Worm (Caenorhabditis elegans) whole organism, mixed stage, embryonic: Measurements from ENCODE around the gene F15H10.5.

Experiments used
- M03D4.4 ChIP-seq: sonication (generic microtip); optimal IDR thresholded peaks from 2 replicates; lab custom pipeline; 2017; ENCODE audit warnings: mild to moderate bottlenecking, missing genetic modification characterization, missing compliant biosample characterization
- blmp-1 ChIP-seq: fragments of 150-350 bp; optimal IDR thresholded peaks from 2 replicates; lab custom pipeline; 2014; ENCODE audit warnings: missing biosample characterization, missing genetic modification characterization
- ceh-39 ChIP-seq: fragments of 150-350 bp; optimal IDR thresholded peaks from 2 replicates; lab custom pipeline; 2014; ENCODE audit warnings: missing biosample characterization, missing genetic modification characterization
- ceh-43 ChIP-seq: fragments of 200-800 bp; sonication (Bioruptor generic); optimal IDR thresholded peaks from 2 replicates; lab custom pipeline; 2018; ENCODE audit warnings: mild to moderate bottlenecking, missing genetic modification characterization, moderate library complexity, missing compliant biosample characterization
- ceh-83 ChIP-seq: fragments of 200-800 bp; sonication (Bioruptor generic); optimal IDR thresholded peaks from 2 replicates; lab custom pipeline; 2018; ENCODE audit warnings: mild to moderate bottlenecking, missing genetic modification characterization, missing compliant biosample characterization
- ces-1 ChIP-seq: fragments of 150-350 bp; optimal IDR thresholded peaks from 2 replicates; lab custom pipeline; 2014; ENCODE audit warnings: missing biosample characterization, missing genetic modification reagents, missing genetic modification characterization
- cnd-1 ChIP-seq: fragments of 200-800 bp; sonication (Bioruptor generic); optimal IDR thresholded peaks from 2 replicates; lab custom pipeline; 2018; ENCODE audit warnings: mild to moderate bottlenecking, missing genetic modification characterization, missing compliant biosample characterization
- drap-1 ChIP-seq: fragments of 200-800 bp; sonication (Bioruptor generic); optimal IDR thresholded peaks from 3 replicates; lab custom pipeline; 2018; ENCODE audit warnings: mild to moderate bottlenecking, missing genetic modification characterization, missing compliant biosample characterization
- elt-1 ChIP-seq: sonication (generic microtip); optimal IDR thresholded peaks from 2 replicates; lab custom pipeline; 2017; ENCODE audit warnings: missing genetic modification characterization, mild to moderate bottlenecking, missing compliant biosample characterization, antibody characterized with exemption, moderate library complexity, borderline replicate concordance; ENCODE audit not compliant: insufficient read depth
- elt-3 ChIP-seq: fragments of 150-350 bp; optimal IDR thresholded peaks from 2 replicates; lab custom pipeline; 2014; ENCODE audit warnings: missing biosample characterization, missing genetic modification characterization
- flh-1 ChIP-seq: fragments of 200-800 bp; sonication (Bioruptor generic); optimal IDR thresholded peaks from 2 replicates; lab custom pipeline; 2018; ENCODE audit warnings: mild to moderate bottlenecking, missing genetic modification characterization, moderate library complexity, missing compliant biosample characterization
- ham-2 ChIP-seq: fragments of 200-800 bp; sonication (Bioruptor generic); optimal IDR thresholded peaks from 2 replicates; lab custom pipeline; 2018; ENCODE audit warnings: mild to moderate bottlenecking, missing genetic modification characterization, missing compliant biosample characterization
- hlh-1 ChIP-seq: fragments of 150-350 bp; optimal IDR thresholded peaks from 2 replicates; lab custom pipeline; 2014; ENCODE audit warnings: missing biosample characterization, missing genetic modification reagents, missing genetic modification characterization
- lin-13 ChIP-seq: fragments of 150-350 bp; optimal IDR thresholded peaks from 2 replicates; lab custom pipeline; 2014; ENCODE audit warnings: missing biosample characterization, missing genetic modification characterization
- lin-32 ChIP-seq: fragments of 200-800 bp; sonication (Bioruptor generic); optimal IDR thresholded peaks from 2 replicates; lab custom pipeline; 2018; ENCODE audit warnings: mild to moderate bottlenecking, missing genetic modification characterization, missing compliant biosample characterization
- mab-5 ChIP-seq: fragments of 150-350 bp; optimal IDR thresholded peaks from 2 replicates; lab custom pipeline; 2014; ENCODE audit warnings: missing biosample characterization, missing genetic modification characterization
- mep-1 ChIP-seq: fragments of 150-350 bp; optimal IDR thresholded peaks from 2 replicates; lab custom pipeline; 2017; ENCODE audit warnings: missing biosample characterization, missing genetic modification reagents, missing genetic modification characterization, inconsistent platforms
- mls-2 ChIP-seq: sonication (generic microtip); optimal IDR thresholded peaks from 2 replicates; lab custom pipeline; 2016; ENCODE audit warnings: mild to moderate bottlenecking, missing genetic modification characterization, moderate library complexity, missing compliant biosample characterization
- nhr-12 ChIP-seq: fragments of 150-350 bp; optimal IDR thresholded peaks from 2 replicates; lab custom pipeline; 2014; ENCODE audit warnings: missing biosample characterization, missing genetic modification characterization
- nhr-2 ChIP-seq: fragments of 150-350 bp; optimal IDR thresholded peaks from 2 replicates; lab custom pipeline; 2014; ENCODE audit warnings: missing biosample characterization, missing genetic modification characterization
- nhr-237 ChIP-seq: fragments of 150-350 bp; optimal IDR thresholded peaks from 2 replicates; lab custom pipeline; 2014; ENCODE audit warnings: missing biosample characterization, missing genetic modification characterization
- nhr-28 ChIP-seq: fragments of 150-350 bp; optimal IDR thresholded peaks from 2 replicates; lab custom pipeline; 2014; ENCODE audit warnings: missing biosample characterization, missing genetic modification characterization
- nhr-76 ChIP-seq: sonication (generic microtip); optimal IDR thresholded peaks from 2 replicates; lab custom pipeline; 2017; ENCODE audit warnings: missing biosample characterization, missing genetic modification characterization
- sem-2 ChIP-seq: fragments of 200-800 bp; sonication (Bioruptor generic); optimal IDR thresholded peaks from 2 replicates; lab custom pipeline; 2018; ENCODE audit warnings: mild to moderate bottlenecking, missing genetic modification characterization, missing compliant biosample characterization
- snpc-4 ChIP-seq: fragments of 150-350 bp; optimal IDR thresholded peaks from 2 replicates; lab custom pipeline; 2014; ENCODE audit warnings: missing biosample characterization, missing genetic modification characterization
- sptf-1 ChIP-seq: sonication (generic microtip); optimal IDR thresholded peaks from 2 replicates; lab custom pipeline; 2017; ENCODE audit warnings: mild to moderate bottlenecking, missing genetic modification characterization, moderate library complexity, missing compliant biosample characterization
- tbx-8 ChIP-seq: fragments of 200-800 bp; sonication (Bioruptor generic); optimal IDR thresholded peaks from 2 replicates; lab custom pipeline; 2018; ENCODE audit warnings: mild to moderate bottlenecking, missing genetic modification characterization, moderate library complexity, missing compliant biosample characterization
- unc-120 ChIP-seq: sonication (generic microtip); optimal IDR thresholded peaks from 2 replicates; lab custom pipeline; 2017; ENCODE audit warnings: missing genetic modification characterization, missing compliant biosample characterization; ENCODE audit not compliant: poor library complexity, severe bottlenecking
- unc-39 ChIP-seq: fragments of 150-350 bp; optimal IDR thresholded peaks from 2 replicates; lab custom pipeline; 2014; ENCODE audit warnings: missing biosample characterization, missing genetic modification characterization
- unc-62 ChIP-seq: fragments of 150-350 bp; optimal IDR thresholded peaks from 2 replicates; lab custom pipeline; 2014; ENCODE audit warnings: missing biosample characterization, missing genetic modification reagents, missing genetic modification characterization
- zip-8 ChIP-seq: fragments of 150-350 bp; optimal IDR thresholded peaks from 2 replicates; lab custom pipeline; 2014; ENCODE audit warnings: missing biosample characterization, missing genetic modification characterization
- ztf-11 ChIP-seq: fragments of 150-350 bp; optimal IDR thresholded peaks from 2 replicates; lab custom pipeline; 2014; ENCODE audit warnings: missing biosample characterization, missing genetic modification characterization

F15H10.5 gene

ce11 chrV:10395173-10395766 lies 23.6 kb downstream of the F15H10.5 start, which contains the start of the genes col-151 and ugt-1:
Gene col-151, minus strand, starts transcription at chrV:10395223.
Gene ugt-1, plus strand, starts transcription at chrV:10395663.
- no peak for TF ChIP-seq blmp-1 (tag; lab: Kevin White, UChicago)
- no peak for TF ChIP-seq mep-1 (tag; lab: Kevin White, UChicago)
- TF ChIP-seq hlh-1: no peak
- no peak for TF ChIP-seq mls-2
- TF ChIP-seq ham-2: no peak
- no peak for TF ChIP-seq sptf-1
- no peak for TF ChIP-seq elt-3
- no peak for TF ChIP-seq ceh-83
- TF ChIP-seq cnd-1: no peak
- TF ChIP-seq elt-1 (tag; lab: Kevin White, UChicago): no peak
- no peak for TF ChIP-seq tbx-8 (GFP tag; lab: Kevin White, UChicago)
- no peak for TF ChIP-seq ztf-11
- TF ChIP-seq snpc-4 (tag; lab: Kevin White, UChicago): no peak
- TF ChIP-seq sem-2: no peak
- no peak for TF ChIP-seq ces-1 (GFP tag; lab: Kevin White, UChicago)
- no peak for TF ChIP-seq unc-120 (tag; lab: Kevin White, UChicago)
- no peak for TF ChIP-seq mab-5
- no peak for TF ChIP-seq unc-62 (GFP tag; lab: Kevin White, UChicago)
- no peak for TF ChIP-seq ceh-39
- TF ChIP-seq M03D4.4 (tag; lab: Kevin White, UChicago): no peak

ce11 chrV:10393708-10394107 lies 25.2 kb downstream of the F15H10.5 start:
- TF ChIP-seq elt-3 (no peak), mls-2 (no peak), drap-1 (GFP tag; lab: Kevin White, UChicago) (no peak), ham-2 (no peak), lin-32 (no peak), ceh-83 (no peak), sem-2 (no peak), ces-1 (GFP tag; lab: Kevin White, UChicago) (no peak), blmp-1 (tag; lab: Kevin White, UChicago) (no peak), zip-8 (no peak), unc-62 (GFP tag; lab: Kevin White, UChicago) (no peak), hlh-1 (no peak), flh-1 (GFP tag; lab: Kevin White, UChicago) (no peak), ceh-39 (no peak), unc-39 (tag; lab: Kevin White, UChicago) (no peak), nhr-2 (tag; lab: Kevin White, UChicago) (no peak), elt-1 (tag; lab: Kevin White, UChicago) (no peak), cnd-1 (no peak), nhr-28 (no peak), mab-5 (no peak)

- no peak for TF ChIP-seq M03D4.4 (tag; lab: Kevin White, UChicago)
- TF ChIP-seq unc-39 (tag; lab: Kevin White, UChicago): no peak
- no peak for TF ChIP-seq mep-1 (tag; lab: Kevin White, UChicago)
- TF ChIP-seq nhr-76: no peak
- no peak for TF ChIP-seq mls-2
- no peak for TF ChIP-seq nhr-12 (tag; lab: Kevin White, UChicago)
- no peak for TF ChIP-seq flh-1 (GFP tag; lab: Kevin White, UChicago)
- no peak for TF ChIP-seq drap-1 (GFP tag; lab: Kevin White, UChicago)
- TF ChIP-seq elt-1 (tag; lab: Kevin White, UChicago): no peak
- TF ChIP-seq lin-13 (tag; lab: Kevin White, UChicago): no peak
- TF ChIP-seq nhr-2 (tag; lab: Kevin White, UChicago): no peak
- TF ChIP-seq unc-120 (tag; lab: Kevin White, UChicago): no peak
- no peak for TF ChIP-seq cnd-1
These were observed 30.5 kb downstream of the F15H10.5 start, which contains the start of gene AC3.5 for ce11 chrV:10388318-10388717. Gene AC3.5, plus strand, starts transcription at chrV:10388527.

- no peak for TF ChIP-seq ceh-43 (GFP tag; lab: Kevin White, UChicago)
- TF ChIP-seq sptf-1: no peak
- no peak for TF ChIP-seq sem-2
- TF ChIP-seq unc-120 (tag; lab: Kevin White, UChicago): no peak
- TF ChIP-seq lin-32: no peak
- TF ChIP-seq mls-2: no peak
- no peak for TF ChIP-seq mep-1 (tag; lab: Kevin White, UChicago)
- no peak for TF ChIP-seq nhr-237 (tag; lab: Kevin White, UChicago)
- no peak for TF ChIP-seq snpc-4 (tag; lab: Kevin White, UChicago)
These were observed 31.4 kb downstream of the F15H10.5 start for ce11 chrV:10387412-10387811.
